Worm (Caenorhabditis elegans) whole organism, young adult: ENCODE results near the gene vglu-3.
A peak's percentile ranks its signal among the peaks of the same experiment; 100 is the strongest.

Source experiments
- B0019.2 ChIP-seq: fragments of 200-800 bp; sonication (Bioruptor generic); conservative IDR thresholded peaks from 2 replicates; pipeline ENCODE4 v1.3.6; 2022; ENCODE audit warnings: missing genetic modification reagents, missing genetic modification characterization, missing compliant biosample characterization
- B0336.3 ChIP-seq: fragments of 200-800 bp; sonication (Bioruptor generic); IDR thresholded peaks from 2 replicates; pipeline ENCODE4 v1.3.6; 2022; ENCODE audit warnings: missing genetic modification characterization, missing compliant biosample characterization
- F22D6.2 ChIP-seq: sonication (generic microtip); optimal IDR thresholded peaks from 2 replicates; lab custom pipeline; 2016; ENCODE audit warnings: mild to moderate bottlenecking, missing genetic modification characterization, missing compliant biosample characterization
- F33H1.4 ChIP-seq: fragments of 200-800 bp; sonication (Bioruptor generic); IDR thresholded peaks from 2 replicates; pipeline ENCODE4 v1.3.6; 2022; ENCODE audit warnings: missing genetic modification reagents, missing genetic modification characterization, missing compliant biosample characterization
- F37B4.10 ChIP-seq: fragments of 200-800 bp; sonication (Bioruptor generic); IDR thresholded peaks from 2 replicates; pipeline ENCODE4 v1.3.6; 2022; ENCODE audit warnings: missing genetic modification characterization, missing compliant biosample characterization
- F57A8.1 ChIP-seq: fragments of 200-800 bp; sonication (Bioruptor generic); optimal IDR thresholded peaks from 2 replicates; lab custom pipeline; 2018; ENCODE audit warnings: mild to moderate bottlenecking, missing genetic modification characterization, moderate library complexity, missing compliant biosample characterization
- Y79H2A.3 ChIP-seq: fragments of 200-800 bp; sonication (Bioruptor generic); conservative IDR thresholded peaks from 2 replicates; pipeline ENCODE4 v1.3.6; 2022; ENCODE audit warnings: missing genetic modification reagents, missing genetic modification characterization, missing compliant biosample characterization
- ZK185.1 ChIP-seq: sonication (generic microtip); optimal IDR thresholded peaks from 2 replicates; lab custom pipeline; 2016; ENCODE audit warnings: mild to moderate bottlenecking, missing genetic modification characterization, missing compliant biosample characterization; ENCODE audit not compliant: poor library complexity, severe bottlenecking
- atf-7 ChIP-seq: sonication (generic microtip); optimal IDR thresholded peaks from 2 replicates; lab custom pipeline; 2017; ENCODE audit warnings: mild to moderate bottlenecking, missing genetic modification characterization, missing compliant biosample characterization
- attf-5 ChIP-seq: fragments of 200-800 bp; sonication (Bioruptor generic); optimal IDR thresholded peaks from 2 replicates; lab custom pipeline; 2018; ENCODE audit warnings: mild to moderate bottlenecking, missing genetic modification characterization, missing compliant biosample characterization
- bed-2 ChIP-seq: fragments of 200-800 bp; sonication (Bioruptor generic); IDR thresholded peaks from 2 replicates; pipeline ENCODE4 v1.3.6; 2022; ENCODE audit warnings: missing genetic modification reagents, missing genetic modification characterization, missing compliant biosample characterization
- cebp-1 ChIP-seq, 2 experiments: fragments of 200-800 bp in 1 of 2; sonication (Bioruptor generic) in 1 of 2; sonication (generic microtip) in 1 of 2; IDR thresholded peaks in 1 of 2; optimal IDR thresholded peaks in 1 of 2; 2 replicates each; pipeline versions ENCODE4 v1.3.6 to Lab custom; 2017 to 2022; ENCODE audit warnings: missing compliant biosample characterization in 2 of 2, missing genetic modification characterization in 2 of 2, mild to moderate bottlenecking in 1 of 2, missing genetic modification reagents in 1 of 2, moderate library complexity in 1 of 2
- cebp-2 ChIP-seq: fragments of 200-800 bp; sonication (Bioruptor generic); IDR thresholded peaks from 2 replicates; pipeline ENCODE4 v1.3.6; 2022; ENCODE audit warnings: missing genetic modification characterization, missing compliant biosample characterization
- ceh-79 ChIP-seq: sonication (generic microtip); optimal IDR thresholded peaks from 2 replicates; lab custom pipeline; 2017; ENCODE audit warnings: mild to moderate bottlenecking, missing genetic modification characterization, missing compliant biosample characterization
- chd-7 ChIP-seq: sonication (generic microtip); optimal IDR thresholded peaks from 2 replicates; lab custom pipeline; 2016; ENCODE audit warnings: mild to moderate bottlenecking, missing genetic modification characterization, moderate library complexity, missing compliant biosample characterization
- dox-1 ChIP-seq: fragments of 200-800 bp; sonication (Bioruptor generic); IDR thresholded peaks from 2 replicates; pipeline ENCODE4 v1.3.6; 2022; ENCODE audit warnings: missing genetic modification reagents, missing genetic modification characterization, missing compliant biosample characterization
- dpff-1 ChIP-seq: sonication (generic microtip); optimal IDR thresholded peaks from 2 replicates; lab custom pipeline; 2017; ENCODE audit warnings: mild to moderate bottlenecking, missing genetic modification characterization, missing compliant biosample characterization
- efl-1 ChIP-seq: fragments of 150-350 bp; optimal IDR thresholded peaks from 2 replicates; lab custom pipeline; 2014; ENCODE audit warnings: missing biosample characterization, missing genetic modification reagents, missing genetic modification characterization
- egl-44 ChIP-seq: fragments of 200-800 bp; sonication (Bioruptor generic); IDR thresholded peaks from 2 replicates; pipeline ENCODE4 v1.3.6; 2022; ENCODE audit warnings: missing genetic modification reagents, missing genetic modification characterization, missing compliant biosample characterization
- egrh-3 ChIP-seq: fragments of 200-800 bp; sonication (Bioruptor generic); IDR thresholded peaks from 2 replicates; pipeline ENCODE4 v1.3.6; 2022; ENCODE audit warnings: missing genetic modification reagents, missing genetic modification characterization, missing compliant biosample characterization
- fkh-3 ChIP-seq: sonication (generic microtip); optimal IDR thresholded peaks from 2 replicates; lab custom pipeline; 2016; ENCODE audit warnings: mild to moderate bottlenecking, missing genetic modification characterization, missing compliant biosample characterization
- lin-40 ChIP-seq: sonication (generic microtip); optimal IDR thresholded peaks from 2 replicates; lab custom pipeline; 2016; ENCODE audit warnings: missing genetic modification characterization, mild to moderate bottlenecking, missing compliant biosample characterization, missing genotype, missing genetic modification reagents
- lir-1 ChIP-seq: fragments of 200-800 bp; sonication (Bioruptor generic); conservative IDR thresholded peaks from 2 replicates; pipeline ENCODE4 v1.3.6; 2022; ENCODE audit warnings: missing genetic modification reagents, missing genetic modification characterization, missing compliant biosample characterization
- madf-10 ChIP-seq: sonication (generic microtip); optimal IDR thresholded peaks from 2 replicates; lab custom pipeline; 2016; ENCODE audit warnings: mild to moderate bottlenecking, missing genetic modification characterization, missing compliant biosample characterization
- madf-6 ChIP-seq: fragments of 200-800 bp; sonication (Bioruptor generic); IDR thresholded peaks from 2 replicates; pipeline ENCODE4 v1.3.6; 2022; ENCODE audit warnings: missing genetic modification reagents, missing genetic modification characterization, missing compliant biosample characterization
- madf-8 ChIP-seq: fragments of 200-800 bp; sonication (Bioruptor generic); conservative IDR thresholded peaks from 2 replicates; pipeline ENCODE4 v1.3.6; 2022; ENCODE audit warnings: missing genetic modification reagents, missing genetic modification characterization, missing compliant biosample characterization
- mxl-1 ChIP-seq: sonication (generic microtip); optimal IDR thresholded peaks from 2 replicates; lab custom pipeline; 2016; ENCODE audit warnings: missing genetic modification characterization, missing compliant biosample characterization
- nfyb-1 ChIP-seq: fragments of 200-800 bp; sonication (Bioruptor generic); IDR thresholded peaks from 2 replicates; pipeline ENCODE4 v1.3.6; 2022; ENCODE audit warnings: missing genetic modification reagents, missing genetic modification characterization, missing compliant biosample characterization
- nhr-120 ChIP-seq: fragments of 200-800 bp; sonication (Bioruptor generic); IDR thresholded peaks from 2 replicates; pipeline ENCODE4 v1.3.6; 2022; ENCODE audit warnings: missing genetic modification characterization, missing compliant biosample characterization
- nhr-80 ChIP-seq: sonication (generic microtip); optimal IDR thresholded peaks from 2 replicates; lab custom pipeline; 2016; ENCODE audit warnings: missing genetic modification characterization, missing compliant biosample characterization
- pha-4 ChIP-seq: fragments of 150-350 bp; sonication (generic microtip); optimal IDR thresholded peaks from 2 replicates; lab custom pipeline; 2014; ENCODE audit warnings: missing biosample characterization, missing genetic modification reagents, missing genetic modification characterization
- repo-1 ChIP-seq: sonication (generic microtip); optimal IDR thresholded peaks from 2 replicates; lab custom pipeline; 2017; ENCODE audit warnings: mild to moderate bottlenecking, missing genetic modification characterization, missing compliant biosample characterization
- snpc-1.1 ChIP-seq: sonication (generic microtip); optimal IDR thresholded peaks from 2 replicates; lab custom pipeline; 2017; ENCODE audit warnings: missing genetic modification characterization, mild to moderate bottlenecking, missing compliant biosample characterization, antibody characterized with exemption, moderate library complexity, missing genotype, missing genetic modification reagents; ENCODE audit not compliant: insufficient read depth
- snpc-4 ChIP-seq, 5 experiments: fragments of 150-350 bp in 1 of 5; sonication (generic microtip) in 4 of 5; optimal IDR thresholded peaks; 2 replicates each; lab custom pipeline; 2014 to 2018; ENCODE audit warnings: missing genetic modification characterization in 5 of 5, missing biosample characterization in 3 of 5, antibody characterized with exemption in 2 of 5, mild to moderate bottlenecking in 2 of 5, missing compliant biosample characterization in 2 of 5, missing genotype in 2 of 5, moderate library complexity in 2 of 5, missing genetic modification reagents in 1 of 5
- sptf-2 ChIP-seq: fragments of 200-800 bp; sonication (Bioruptor generic); optimal IDR thresholded peaks from 2 replicates; lab custom pipeline; 2018; ENCODE audit warnings: mild to moderate bottlenecking, missing genetic modification characterization, missing compliant biosample characterization
- tbx-9 ChIP-seq: sonication (generic microtip); optimal IDR thresholded peaks from 2 replicates; lab custom pipeline; 2016; ENCODE audit warnings: borderline replicate concordance, missing genetic modification characterization, inconsistent platforms, missing compliant biosample characterization
- unc-62 ChIP-seq: fragments of 150-350 bp; optimal IDR thresholded peaks from 2 replicates; lab custom pipeline; 2014; ENCODE audit warnings: missing biosample characterization, missing genetic modification reagents, missing genetic modification characterization
- zfh-2 ChIP-seq: fragments of 200-800 bp; sonication (Bioruptor generic); conservative IDR thresholded peaks from 2 replicates; pipeline ENCODE4 v1.3.6; 2022; ENCODE audit warnings: missing genetic modification reagents, missing genetic modification characterization, missing compliant biosample characterization
- ztf-25 ChIP-seq: fragments of 200-800 bp; sonication (Bioruptor generic); IDR thresholded peaks from 2 replicates; pipeline ENCODE4 v1.3.6; 2022; ENCODE audit warnings: missing genetic modification reagents, missing genetic modification characterization, missing compliant biosample characterization

Gene vglu-3

DNA sequence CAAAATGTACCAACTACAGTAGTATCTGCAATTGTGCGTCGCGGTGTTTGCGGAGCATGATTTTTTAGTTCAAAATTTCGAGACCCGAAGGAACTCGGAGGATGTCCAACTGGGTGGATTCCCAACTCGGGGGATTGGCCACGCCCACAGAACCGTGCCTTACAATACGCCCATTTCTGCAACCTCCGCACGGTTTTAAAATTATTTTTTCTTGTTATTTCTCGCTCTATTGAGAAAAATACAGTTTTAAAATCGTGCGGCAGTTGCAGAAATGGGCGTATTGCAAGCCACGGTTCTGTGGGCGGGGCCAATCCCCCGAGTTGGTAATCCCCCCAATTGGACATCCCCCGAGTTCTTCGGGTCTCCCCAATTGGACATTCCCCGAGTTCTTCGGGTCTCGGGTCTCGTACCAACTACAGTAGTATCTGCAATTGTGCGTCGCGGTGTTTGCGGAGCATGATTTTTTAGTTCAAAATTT lies 20.1 kb downstream of the vglu-3 start (continued):
- TF ChIP-seq Y79H2A.3: peak; percentile 41; the same call in 1 of the 2 replicates

ce11 chrIII:10320788-10321187 lies 20.6 kb downstream of the vglu-3 start, which contains the start of gene sas-7:
sas-7 (plus strand) TSS chrIII:10321019.
- TF ChIP-seq zfh-2 (GFP tag; lab: Robert Waterston, UW) (no peak), egl-44 (GFP tag; lab: Robert Waterston, UW) (no peak), lin-40 (tag; lab: Kevin White, UChicago) (no peak), ZK185.1 (tag; lab: Kevin White, UChicago) (no peak), F33H1.4 (GFP tag; lab: Robert Waterston, UW) (no peak), madf-8 (GFP tag; lab: Robert Waterston, UW) (no peak), egrh-3 (GFP tag; lab: Robert Waterston, UW) (no peak), F57A8.1 (GFP tag; lab: Kevin White, UChicago) (no peak), B0336.3 (GFP tag; lab: Robert Waterston, UW) (no peak), lir-1 (GFP tag; lab: Robert Waterston, UW) (no peak), ztf-25 (GFP tag; lab: Robert Waterston, UW) (no peak), F37B4.10 (GFP tag; lab: Robert Waterston, UW) (no peak), fkh-3 (tag; lab: Kevin White, UChicago) (no peak), unc-62 (GFP tag; lab: Kevin White, UChicago) (no peak)

DNA sequence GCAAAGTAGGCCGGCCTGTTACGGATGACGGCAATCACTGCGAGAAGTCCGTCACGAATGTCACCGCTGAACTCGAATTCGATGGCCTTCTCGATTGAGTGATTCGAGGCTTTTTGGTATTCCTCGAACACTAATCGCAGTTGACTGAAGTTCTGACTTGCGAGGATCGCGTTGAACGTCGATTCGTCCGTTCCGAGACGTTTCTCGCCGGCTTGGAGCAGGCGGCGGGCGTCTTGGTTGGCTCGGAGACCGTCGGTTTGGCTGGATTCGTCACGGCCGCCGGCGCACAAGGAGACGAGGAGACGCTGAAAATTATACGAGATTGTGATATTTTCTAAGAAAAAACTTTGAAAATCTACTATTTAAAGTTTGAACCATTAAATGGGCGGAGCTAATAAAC lies 26.1 kb downstream of the vglu-3 start:
- TF ChIP-seq nfyb-1 (GFP tag; lab: Robert Waterston, UW): 0 out of 2 replicates have a peak, but pooled peaks have one; percentile 20
- no peak for TF ChIP-seq Y79H2A.3
- TF ChIP-seq egrh-3 (GFP tag; lab: Robert Waterston, UW): peak; percentile 26; the same call in 1 of the 2 replicates
- TF ChIP-seq zfh-2 (GFP tag; lab: Robert Waterston, UW): peak; percentile 83

DNA sequence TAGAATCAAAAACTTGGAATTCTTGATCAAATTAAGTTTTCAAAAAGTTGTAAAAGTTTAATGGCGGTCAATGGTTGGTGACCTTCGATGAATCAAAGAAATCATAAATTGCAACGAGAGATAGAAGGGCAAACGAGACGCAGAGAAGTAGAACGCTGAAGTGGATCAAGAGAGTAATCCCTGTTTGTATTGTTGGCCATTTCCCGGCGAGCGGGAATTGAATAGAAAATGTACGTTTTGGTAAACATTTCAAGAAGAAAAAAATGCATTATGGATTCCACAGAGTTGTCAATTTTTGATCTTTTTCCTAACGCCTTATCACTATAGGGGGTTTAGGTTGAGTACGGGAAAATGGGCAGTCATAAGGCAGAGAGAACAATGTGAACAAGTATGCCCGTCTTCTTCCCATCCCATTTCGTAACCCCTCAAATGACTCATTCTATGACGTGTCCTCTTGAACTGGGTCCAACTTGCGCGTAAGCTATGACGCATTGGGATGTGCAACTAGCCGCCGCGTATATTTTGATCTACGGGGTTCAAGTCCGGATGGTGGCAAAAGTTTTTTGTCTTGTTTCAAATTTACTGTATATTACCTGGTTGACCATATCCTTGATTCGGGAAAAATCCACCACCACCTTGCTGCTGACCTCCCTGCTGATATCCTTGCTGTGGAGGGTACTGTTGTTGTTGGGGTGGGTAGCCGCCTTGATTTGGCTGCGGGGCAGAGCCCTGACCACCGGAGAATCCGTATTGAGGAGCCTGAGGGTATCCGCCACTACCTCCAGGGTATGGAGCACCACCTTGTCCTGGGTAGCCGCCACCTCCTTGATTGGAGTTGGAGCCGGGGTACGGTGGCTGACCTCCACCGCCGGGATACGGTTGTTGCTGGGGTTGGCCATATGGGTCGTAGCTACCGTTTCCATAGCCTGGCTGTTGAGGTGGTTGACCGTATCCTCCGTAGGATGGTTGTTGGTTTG lies 28.7 kb downstream of the vglu-3 start:
- TF ChIP-seq F22D6.2 (tag; lab: Kevin White, UChicago) (no peak), chd-7 (tag; lab: Kevin White, UChicago) (peak; percentile 16), madf-10 (tag; lab: Kevin White, UChicago) (no peak), snpc-4 (GFP tag; optimal IDR thresholded peaks at IDR 0.05; lab: Kevin White, UChicago) (no peak), snpc-4 (tag; optimal IDR thresholded peaks at IDR 0.05; lab: Kevin White, UChicago) (no peak), cebp-2 (GFP tag; lab: Robert Waterston, UW) (no peak), efl-1 (peak; percentile 51), zfh-2 (GFP tag; lab: Robert Waterston, UW) (peak; percentile 84), egrh-3 (GFP tag; lab: Robert Waterston, UW) (peak; percentile 45; the same call in 1 of the 2 replicates), cebp-1 (GFP tag; IDR thresholded peaks at IDR 0.05; lab: Robert Waterston, UW) (0 out of 2 replicates have a peak, but pooled peaks have one; percentile 11), cebp-1 (tag; optimal IDR thresholded peaks at IDR 0.05; lab: Kevin White, UChicago) (peak; percentile 77), sptf-2 (GFP tag; lab: Kevin White, UChicago) (no peak), nhr-80 (tag; lab: Kevin White, UChicago) (peak; percentile 8), ceh-79 (tag; lab: Kevin White, UChicago) (no peak), repo-1 (tag; lab: Kevin White, UChicago) (no peak), mxl-1 (no peak), nhr-120 (GFP tag; lab: Robert Waterston, UW) (no peak), atf-7 (tag; lab: Kevin White, UChicago) (no peak), bed-2 (GFP tag; lab: Robert Waterston, UW) (no peak), dpff-1 (no peak), dox-1 (GFP tag; lab: Robert Waterston, UW) (no peak), tbx-9 (peak; percentile 77), madf-6 (GFP tag; lab: Robert Waterston, UW) (peak; percentile 43), attf-5 (GFP tag; lab: Kevin White, UChicago) (no peak), B0019.2 (GFP tag; lab: Robert Waterston, UW) (no peak), snpc-1.1 (tag; lab: Kevin White, UChicago) (no peak), pha-4 (no peak)
